Worm (Caenorhabditis elegans): ENCODE results near the gene Y26G10.6.

DNA sequence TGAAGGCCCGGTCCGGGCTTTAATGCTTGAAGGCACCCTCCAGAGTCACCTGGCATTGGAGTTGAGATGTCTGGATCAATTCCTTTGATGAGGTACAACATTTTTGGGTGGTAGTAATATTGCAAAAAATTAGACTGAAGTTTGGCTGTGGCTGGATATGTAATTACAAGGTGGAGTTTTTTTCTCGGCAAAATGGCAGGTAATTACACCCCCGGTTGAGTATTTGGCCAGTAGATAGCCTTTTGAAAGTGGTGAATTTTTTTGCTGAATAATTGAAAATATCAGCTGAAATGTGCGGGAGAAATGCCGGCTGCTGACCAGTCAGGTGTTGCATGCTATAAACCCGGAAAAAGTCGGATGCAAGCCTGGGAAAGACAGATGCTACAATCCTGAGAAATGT, 662 bp upstream of the Y26G10.6 start, which contains the start of gene Y26G10.4:
- no peak for TF ChIP-seq lsy-2 (tag; optimal IDR thresholded peaks at IDR 0.05)
- no peak for TF ChIP-seq ama-1 (optimal IDR thresholded peaks at IDR 0.05)
- no peak for TF ChIP-seq C34F6.9 (tag; optimal IDR thresholded peaks at IDR 0.05)
- no peak for TF ChIP-seq elt-3 (tag; optimal IDR thresholded peaks at IDR 0.05)
- no peak for TF ChIP-seq sem-4 (tag; optimal IDR thresholded peaks at IDR 0.05)
- TF ChIP-seq unc-62 (GFP tag; optimal IDR thresholded peaks at IDR 0.05), result no peak
- no peak for TF ChIP-seq mdl-1 (tag; optimal IDR thresholded peaks at IDR 0.05)
- TF ChIP-seq nhr-237 (tag; optimal IDR thresholded peaks at IDR 0.05), result no peak
- no peak for TF ChIP-seq ztf-4 (tag; optimal IDR thresholded peaks at IDR 0.05)
- no peak for TF ChIP-seq nhr-12 (tag; optimal IDR thresholded peaks at IDR 0.05)
- TF ChIP-seq ZK546.5 (tag; optimal IDR thresholded peaks at IDR 0.05), result no peak
